Fruit fly (Drosophila melanogaster): ENCODE data around the gene poe.

The poe gene

DNA sequence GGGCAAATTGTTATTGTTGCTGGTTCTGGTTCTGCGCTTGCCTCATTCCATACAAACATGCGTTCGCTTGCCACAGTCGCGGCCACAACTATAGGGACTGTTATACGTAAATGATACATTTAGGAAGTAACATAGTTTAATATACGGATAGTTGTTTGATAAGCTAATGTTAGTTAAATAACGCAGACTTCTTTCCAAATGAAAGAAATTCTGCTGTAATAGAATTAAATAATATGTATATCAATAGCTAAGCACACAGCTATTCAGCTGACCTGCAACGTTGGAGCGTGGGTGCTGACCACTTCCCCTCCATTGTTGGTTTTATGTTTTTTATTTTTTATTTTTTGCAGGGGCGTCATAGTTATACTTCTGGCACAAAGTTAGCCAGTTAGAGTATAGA, 36.7 kb downstream of the poe start (continued):
- TF ChIP-seq CG14860 (GFP tag; IDR thresholded peaks at IDR 0.05; ENCODE audit: partially characterized antibody) (no peak), caup (GFP tag; optimal IDR thresholded peaks at IDR 0.05; ENCODE audit: severe bottlenecking) (peak; percentile 53), Atf-2 (GFP tag; optimal IDR thresholded peaks at IDR 0.05) (peak; percentile 28), seq (GFP tag; IDR thresholded peaks at IDR 0.05) (peak; percentile 78), peb (GFP tag; IDR thresholded peaks at IDR 0.05) (0 out of 2 replicates have a peak, but pooled peaks have one; percentile 17), CG18619 (GFP tag; optimal IDR thresholded peaks at IDR 0.05) (peak; percentile 23), CG8388 (GFP tag; optimal IDR thresholded peaks at IDR 0.05) (peak; percentile 54), ranshi (GFP tag; IDR thresholded peaks at IDR 0.05) (peak; percentile 52), CG6854 (GFP tag; optimal IDR thresholded peaks at IDR 0.05) (peak; percentile 34), bsh (GFP tag; optimal IDR thresholded peaks at IDR 0.05) (peak; percentile 34 to 57), CG9876 (GFP tag; optimal IDR thresholded peaks at IDR 0.05) (no peak), CG13894 (tag; optimal IDR thresholded peaks at IDR 0.05) (no peak), CG14667 (GFP tag; IDR thresholded peaks at IDR 0.05) (no peak), CG9797 (GFP tag; optimal IDR thresholded peaks at IDR 0.05) (no peak), odd (GFP tag; optimal IDR thresholded peaks at IDR 0.05) (peak; percentile 4), Rx (GFP tag; IDR thresholded peaks at IDR 0.05) (peak; percentile 25; the same call in 1 of the 2 replicates), CG8765 (GFP tag; IDR thresholded peaks at IDR 0.05) (no peak), lov (optimal IDR thresholded peaks at IDR 0.05) (no peak), lov (GFP tag; IDR thresholded peaks at IDR 0.05) (0 out of 3 replicates have a peak, but pooled peaks have one; percentile 39), CG3407 (GFP tag; optimal IDR thresholded peaks at IDR 0.05) (peak; percentile 30), Fer3 (tag; optimal IDR thresholded peaks at IDR 0.05) (peak; percentile 62), CG6683 (GFP tag; optimal IDR thresholded peaks at IDR 0.05) (peak; percentile 3), Rfx (GFP tag; IDR thresholded peaks at IDR 0.05) (peak; percentile 69), CG2199 (GFP tag; IDR thresholded peaks at IDR 0.05) (no peak), onecut (GFP tag; IDR thresholded peaks at IDR 0.05) (0 out of 2 replicates have a peak, but pooled peaks have one; percentile 38), al (GFP tag; IDR thresholded peaks at IDR 0.05) (0 out of 2 replicates have a peak, but pooled peaks have one; percentile 23), Xrp1 (GFP tag; IDR thresholded peaks at IDR 0.05) (peak; percentile 79), CG12744 (GFP tag; optimal IDR thresholded peaks at IDR 0.05) (peak; percentile 7), hkb (optimal IDR thresholded peaks at IDR 0.05) (no peak), hkb (GFP tag; IDR thresholded peaks at IDR 0.05) (peak; percentile 86), zfh1 (GFP tag; IDR thresholded peaks at IDR 0.05) (peak; percentile 23; the same call in 2 of the 3 replicates), CG18599 (GFP tag; optimal IDR thresholded peaks at IDR 0.05) (peak; percentile 74), bab2 (GFP tag; optimal IDR thresholded peaks at IDR 0.05) (peak; percentile 27), Gug (GFP tag; IDR thresholded peaks at IDR 0.05) (0 out of 4 replicates have a peak, but pooled peaks have one; percentile 7), cad (GFP tag; optimal IDR thresholded peaks at IDR 0.05) (no peak), chinmo (GFP tag; IDR thresholded peaks at IDR 0.05; ENCODE audit: partially characterized antibody) (no peak), cwo (GFP tag; optimal IDR thresholded peaks at IDR 0.05) (peak; percentile 61), vnd (GFP tag; IDR thresholded peaks at IDR 0.05; ENCODE audit: partially characterized antibody) (no peak), CG14050 (GFP tag; IDR thresholded peaks at IDR 0.05) (peak; percentile 50; the same call in 1 of the 3 replicates), exex (tag; optimal IDR thresholded peaks at IDR 0.05) (no peak), Ssrp (tag; optimal IDR thresholded peaks at IDR 0.05) (peak; percentile 55), E2f2 (GFP tag; IDR thresholded peaks at IDR 0.05) (peak; percentile 54), gro (GFP tag; optimal IDR thresholded peaks at IDR 0.05) (peak; percentile 41), ems (GFP tag; optimal IDR thresholded peaks at IDR 0.05) (peak; percentile 11), CG32532 (GFP tag; IDR thresholded peaks at IDR 0.05) (peak; percentile 69), gcm2 (GFP tag; optimal IDR thresholded peaks at IDR 0.05) (no peak), ase (GFP tag; IDR thresholded peaks at IDR 0.05) (peak; percentile 26; the same call in 1 of the 3 replicates), p53 (GFP tag; optimal IDR thresholded peaks at IDR 0.05) (no peak), C15 (GFP tag; IDR thresholded peaks at IDR 0.05) (0 out of 3 replicates have a peak, but pooled peaks have one; percentile 26), CG13775 (GFP tag; optimal IDR thresholded peaks at IDR 0.05) (peak; percentile 4), CG9727 (GFP tag; optimal IDR thresholded peaks at IDR 0.05) (peak; percentile 17)
